Worm (Caenorhabditis elegans) whole organism, L4 larva: ENCODE measurements around the gene C31E10.5.
A peak's percentile ranks its signal among the peaks of the same experiment; 100 is the strongest.

Experiments used
- F37D6.2 ChIP-seq: sonication (generic microtip); optimal IDR thresholded peaks from 2 replicates; lab custom pipeline; 2016; ENCODE audit warnings: mild to moderate bottlenecking, missing genetic modification characterization, missing compliant biosample characterization
- R02D3.7 ChIP-seq: fragments of 150-350 bp; sonication (generic microtip); optimal IDR thresholded peaks from 3 replicates; lab custom pipeline; 2014; ENCODE audit warnings: missing biosample characterization, missing genetic modification characterization
- Y48G9A.11 ChIP-seq: fragments of 200-800 bp; sonication (Bioruptor generic); IDR thresholded peaks from 2 replicates; pipeline ENCODE4 v1.3.6; 2022; ENCODE audit warnings: missing genetic modification reagents, missing genetic modification characterization, missing compliant biosample characterization
- aha-1 ChIP-seq: fragments of 150-350 bp; peaks from one replicate; lab custom pipeline; 2014; ENCODE audit warnings: missing biosample characterization, missing genetic modification characterization
- attf-4 ChIP-seq: sonication (generic microtip); optimal IDR thresholded peaks from 3 replicates; lab custom pipeline; 2017; ENCODE audit warnings: missing biosample characterization, missing genetic modification characterization
- ceh-20 ChIP-seq: fragments of 200-800 bp; sonication (Bioruptor generic); IDR thresholded peaks from 2 replicates; pipeline ENCODE4 v1.3.6; 2022; ENCODE audit warnings: missing genetic modification reagents, missing genetic modification characterization, missing compliant biosample characterization
- ceh-82 ChIP-seq: sonication (generic microtip); optimal IDR thresholded peaks from 2 replicates; lab custom pipeline; 2017; ENCODE audit warnings: missing biosample characterization, missing genetic modification characterization
- ctbp-1 ChIP-seq: fragments of 200-800 bp; sonication (Bioruptor generic); IDR thresholded peaks from 2 replicates; pipeline ENCODE4 v1.3.6; 2022; ENCODE audit warnings: missing genetic modification reagents, missing genetic modification characterization, missing compliant biosample characterization
- daf-16 ChIP-seq, 3 experiments: sonication (generic microtip); optimal IDR thresholded peaks; 2 replicates each; lab custom pipeline; 2016 to 2017; ENCODE audit warnings: missing genetic modification characterization in 3 of 3, missing genetic modification reagents in 3 of 3, mild to moderate bottlenecking in 2 of 3, missing compliant biosample characterization in 2 of 3, missing biosample characterization in 1 of 3, moderate library complexity in 1 of 3
- dmd-6 ChIP-seq: fragments of 200-800 bp; sonication (Bioruptor generic); IDR thresholded peaks from 2 replicates; pipeline ENCODE4 v1.3.6; 2022; ENCODE audit warnings: missing genetic modification reagents, missing genetic modification characterization, missing compliant biosample characterization
- dmd-8 ChIP-seq: fragments of 200-800 bp; sonication (Bioruptor generic); IDR thresholded peaks from 2 replicates; pipeline ENCODE4 v1.3.6; 2022; ENCODE audit warnings: missing genetic modification characterization, missing compliant biosample characterization
- dpl-1 ChIP-seq: fragments of 150-350 bp; optimal IDR thresholded peaks from 2 replicates; lab custom pipeline; 2014; ENCODE audit warnings: missing biosample characterization, missing genetic modification reagents, missing genetic modification characterization
- duxl-1 ChIP-seq: sonication (generic microtip); optimal IDR thresholded peaks from 2 replicates; lab custom pipeline; 2016; ENCODE audit warnings: mild to moderate bottlenecking, missing genetic modification characterization, moderate library complexity, missing compliant biosample characterization; ENCODE audit not compliant: poor library complexity
- fkh-10 ChIP-seq: fragments of 150-350 bp; optimal IDR thresholded peaks from 2 replicates; lab custom pipeline; 2014; ENCODE audit warnings: missing biosample characterization, missing genetic modification reagents, missing genetic modification characterization
- fos-1 ChIP-seq: fragments of 150-350 bp; optimal IDR thresholded peaks from 2 replicates; lab custom pipeline; 2014; ENCODE audit warnings: missing biosample characterization, missing genetic modification characterization
- hlh-11 ChIP-seq: fragments of 200-800 bp; sonication (Bioruptor generic); optimal IDR thresholded peaks from 2 replicates; lab custom pipeline; 2018; ENCODE audit warnings: mild to moderate bottlenecking, missing genetic modification characterization, missing compliant biosample characterization
- hlh-30 ChIP-seq: sonication (generic microtip); optimal IDR thresholded peaks from 2 replicates; lab custom pipeline; 2017; ENCODE audit warnings: antibody characterized with exemption, mild to moderate bottlenecking, missing genetic modification characterization, missing compliant biosample characterization; ENCODE audit not compliant: insufficient read depth
- hmg-1.1 ChIP-seq: fragments of 200-800 bp; sonication (Bioruptor generic); IDR thresholded peaks from 2 replicates; pipeline ENCODE4 v1.3.6; 2022; ENCODE audit warnings: missing genetic modification reagents, missing genetic modification characterization, missing compliant biosample characterization
- lin-39 ChIP-seq: fragments of 150-350 bp; optimal IDR thresholded peaks from 2 replicates; lab custom pipeline; 2014; ENCODE audit warnings: missing biosample characterization, missing genetic modification reagents, missing genetic modification characterization
- lsy-2 ChIP-seq, 2 experiments: fragments of 150-350 bp in 1 of 2; sonication (generic microtip) in 1 of 2; optimal IDR thresholded peaks; 2 replicates each; lab custom pipeline; 2014 to 2017; ENCODE audit warnings: missing biosample characterization in 2 of 2, missing genetic modification characterization in 2 of 2
- mdl-1 ChIP-seq, 2 experiments: fragments of 150-350 bp in 1 of 2; sonication (generic microtip) in 1 of 2; optimal IDR thresholded peaks; 2 replicates each; lab custom pipeline; 2014 to 2017; ENCODE audit warnings: missing biosample characterization in 2 of 2, missing genetic modification characterization in 2 of 2
- mep-1 ChIP-seq: fragments of 150-350 bp; sonication (generic microtip); optimal IDR thresholded peaks from 3 replicates; lab custom pipeline; 2014; ENCODE audit warnings: missing biosample characterization, missing genetic modification characterization
- mes-2 ChIP-seq: sonication (generic microtip); optimal IDR thresholded peaks from 2 replicates; lab custom pipeline; 2016; ENCODE audit warnings: missing genotype, mild to moderate bottlenecking, missing genetic modification characterization, missing compliant biosample characterization; ENCODE audit not compliant: poor library complexity, severe bottlenecking
- mxl-2 ChIP-seq: fragments of 200-800 bp; sonication (Bioruptor generic); conservative IDR thresholded peaks from 2 replicates; pipeline ENCODE4 v1.3.6; 2022; ENCODE audit warnings: missing genetic modification reagents, missing genetic modification characterization, missing compliant biosample characterization
- mxl-3 ChIP-seq: fragments of 200-800 bp; sonication (Bioruptor generic); optimal IDR thresholded peaks from 2 replicates; lab custom pipeline; 2018; ENCODE audit warnings: mild to moderate bottlenecking, missing genetic modification characterization, missing compliant biosample characterization
- nhr-10 ChIP-seq: fragments of 150-350 bp; optimal IDR thresholded peaks from 2 replicates; lab custom pipeline; 2014; ENCODE audit warnings: missing biosample characterization, missing genetic modification characterization
- nhr-102 ChIP-seq: sonication (generic microtip); optimal IDR thresholded peaks from 2 replicates; lab custom pipeline; 2016; ENCODE audit warnings: mild to moderate bottlenecking, missing genetic modification characterization, moderate library complexity, missing compliant biosample characterization
- nhr-11 ChIP-seq: fragments of 150-350 bp; optimal IDR thresholded peaks from 2 replicates; lab custom pipeline; 2014; ENCODE audit warnings: missing biosample characterization, missing genetic modification characterization
- nhr-76 ChIP-seq: fragments of 150-350 bp; optimal IDR thresholded peaks from 2 replicates; lab custom pipeline; 2014; ENCODE audit warnings: missing biosample characterization, missing genetic modification characterization
- rbr-2 ChIP-seq: sonication (generic microtip); optimal IDR thresholded peaks from 2 replicates; lab custom pipeline; 2016; ENCODE audit warnings: missing genotype, missing genetic modification characterization, missing compliant biosample characterization
- set-16 ChIP-seq: fragments of 200-800 bp; sonication (Bioruptor generic); IDR thresholded peaks from 2 replicates; pipeline ENCODE4 v1.3.6; 2022; ENCODE audit warnings: missing genetic modification reagents, missing genetic modification characterization, missing compliant biosample characterization
- skn-1 ChIP-seq: fragments of 150-350 bp; optimal IDR thresholded peaks from 2 replicates; lab custom pipeline; 2014; ENCODE audit warnings: missing biosample characterization, missing genetic modification characterization
- snpc-1.2 ChIP-seq: fragments of 200-800 bp; sonication (Bioruptor generic); IDR thresholded peaks from 2 replicates; pipeline ENCODE4 v1.3.6; 2022; ENCODE audit warnings: missing genetic modification reagents, missing genetic modification characterization, missing compliant biosample characterization
- snpc-4 ChIP-seq: fragments of 150-350 bp; optimal IDR thresholded peaks from 2 replicates; lab custom pipeline; 2014; ENCODE audit warnings: missing biosample characterization, missing genetic modification characterization
- tra-1 ChIP-seq: fragments of 200-800 bp; sonication (Bioruptor generic); IDR thresholded peaks from 2 replicates; pipeline ENCODE4 v1.3.6; 2022; ENCODE audit warnings: missing genetic modification reagents, missing genetic modification characterization, missing compliant biosample characterization
- unc-39 ChIP-seq: sonication (generic microtip); optimal IDR thresholded peaks from 2 replicates; lab custom pipeline; 2017; ENCODE audit warnings: missing biosample characterization, missing genetic modification characterization
- unc-62 ChIP-seq, 3 experiments: fragments of 150-350 bp in 1 of 3; sonication (generic microtip); optimal IDR thresholded peaks in 2 of 3; peaks in 1 of 3; 1 replicate in 1 of 3; 2 replicates in 2 of 3; lab custom pipeline; 2014 to 2017; ENCODE audit warnings: missing biosample characterization in 3 of 3, missing genetic modification characterization in 3 of 3, missing genetic modification reagents in 3 of 3, missing genotype in 1 of 3
- vab-7 ChIP-seq: fragments of 200-800 bp; sonication (Bioruptor generic); IDR thresholded peaks from 2 replicates; pipeline ENCODE4 v1.3.6; 2022; ENCODE audit warnings: missing genetic modification reagents, missing genetic modification characterization, missing compliant biosample characterization
- zip-11 ChIP-seq: fragments of 200-800 bp; sonication (Bioruptor generic); IDR thresholded peaks from 2 replicates; pipeline ENCODE4 v1.3.6; 2022; ENCODE audit warnings: missing genetic modification characterization, missing compliant biosample characterization
- ztf-11 ChIP-seq: fragments of 150-350 bp; optimal IDR thresholded peaks from 2 replicates; lab custom pipeline; 2014; ENCODE audit warnings: missing biosample characterization, missing genetic modification characterization
- ztf-7 ChIP-seq: fragments of 150-350 bp; optimal IDR thresholded peaks from 2 replicates; lab custom pipeline; 2014; ENCODE audit warnings: missing biosample characterization, missing genetic modification characterization

Gene C31E10.5

ce11 chrX:14020290-14020689 lies 24.7 kb upstream of the C31E10.5 start, which contains the start of gene C04C11.1:
C04C11.1 (plus strand) TSS chrX:14020590.
- TF ChIP-seq ztf-7 (no peak), zip-11 (GFP tag; lab: Robert Waterston, UW) (no peak), ztf-11 (tag; lab: Kevin White, UChicago) (no peak), mxl-3 (GFP tag; lab: Kevin White, UChicago) (no peak), lin-39 (tag; lab: Kevin White, UChicago) (no peak), mes-2 (tag; lab: Kevin White, UChicago) (no peak), tra-1 (no peak), dmd-8 (no peak), attf-4 (tag; lab: Kevin White, UChicago) (no peak), duxl-1 (tag; lab: Kevin White, UChicago) (no peak), nhr-102 (no peak), set-16 (GFP tag; lab: Robert Waterston, UW) (no peak), mxl-2 (GFP tag; lab: Robert Waterston, UW) (no peak), Y48G9A.11 (GFP tag; lab: Robert Waterston, UW) (no peak), R02D3.7 (tag; lab: Kevin White, UChicago) (no peak), hlh-30 (tag; lab: Kevin White, UChicago) (no peak), skn-1 (no peak), snpc-4 (tag; lab: Kevin White, UChicago) (no peak), unc-39 (tag; lab: Kevin White, UChicago) (no peak)

- TF ChIP-seq fkh-10, result peak; percentile 33
- TF ChIP-seq fos-1 (tag; lab: Kevin White, UChicago), result no peak
- TF ChIP-seq ceh-20, result 0 out of 2 replicates have a peak, but pooled peaks have one; percentile 58
- TF ChIP-seq lsy-2 (tag; optimal IDR thresholded peaks at IDR 0.05; lab: Kevin White, UChicago), result peak in 1 of 2 experiments; percentile 55
- no peak for TF ChIP-seq ceh-82
- no peak for TF ChIP-seq dpl-1 (GFP tag; lab: Kevin White, UChicago)
- no peak for TF ChIP-seq nhr-10 (tag; lab: Kevin White, UChicago)
- TF ChIP-seq snpc-1.2, result 0 out of 2 replicates have a peak, but pooled peaks have one; percentile 18
- peak; percentile 71 for TF ChIP-seq F37D6.2 (tag; lab: Kevin White, UChicago)
- peak; percentile 37 for TF ChIP-seq aha-1 (tag; lab: Kevin White, UChicago)
- TF ChIP-seq mes-2 (tag; lab: Kevin White, UChicago), result peak; percentile 37
- TF ChIP-seq dmd-6 (GFP tag; lab: Robert Waterston, UW), result 0 out of 2 replicates have a peak, but pooled peaks have one; percentile 16
- TF ChIP-seq daf-16 (GFP tag; optimal IDR thresholded peaks at IDR 0.05; lab: Kevin White, UChicago), result peak in 1 of 2 experiments; percentile 53
- no peak for TF ChIP-seq daf-16 (tag; optimal IDR thresholded peaks at IDR 0.05; lab: Kevin White, UChicago)
- TF ChIP-seq mep-1, result peak; percentile 76
- TF ChIP-seq ctbp-1 (GFP tag; lab: Robert Waterston, UW), result peak; percentile 82
- peak; percentile 38; the same call in 1 of the 2 replicates for TF ChIP-seq set-16 (GFP tag; lab: Robert Waterston, UW)
- peak; percentile 61 for TF ChIP-seq hlh-11 (tag; lab: Kevin White, UChicago)
- TF ChIP-seq rbr-2 (tag; lab: Kevin White, UChicago), result peak; percentile 65
- peak; percentile 64 for TF ChIP-seq nhr-11 (tag; lab: Kevin White, UChicago)
- no peak for TF ChIP-seq nhr-76 (tag; lab: Kevin White, UChicago)
- TF ChIP-seq mdl-1 (tag; optimal IDR thresholded peaks at IDR 0.05; lab: Kevin White, UChicago), result peak in 1 of 2 experiments; percentile 31
- 0 out of 2 replicates have a peak, but pooled peaks have one; percentile 56 for TF ChIP-seq tra-1
- TF ChIP-seq hmg-1.1 (GFP tag; lab: Robert Waterston, UW), result peak; percentile 83
- peak in 1 of 2 experiments; percentile 99 for TF ChIP-seq unc-62 (GFP tag; optimal IDR thresholded peaks at IDR 0.05 in 1 of 2; lab: Kevin White, UChicago)
- TF ChIP-seq unc-62 (tag; optimal IDR thresholded peaks at IDR 0.05; lab: Kevin White, UChicago), result no peak
- 0 out of 2 replicates have a peak, but pooled peaks have one; percentile 21 for TF ChIP-seq vab-7
Observed at ce11 chrX:14016698-14017097, 21.1 kb upstream of the C31E10.5 start.
